Worm (Caenorhabditis elegans) whole organism, L1 larva: ENCODE measurements around the gene F10C1.1.

Source experiments
- C16A3.4 ChIP-seq: fragments of 150-350 bp; optimal IDR thresholded peaks from 2 replicates; lab custom pipeline; 2014; ENCODE audit warnings: missing biosample characterization, missing genetic modification characterization
- fos-1 ChIP-seq: fragments of 150-350 bp; optimal IDR thresholded peaks from 2 replicates; lab custom pipeline; 2014; ENCODE audit warnings: missing biosample characterization, missing genetic modification characterization
- grh-1 ChIP-seq: fragments of 200-800 bp; sonication (Bioruptor generic); IDR thresholded peaks from 2 replicates; pipeline ENCODE4 v1.3.6; 2022; ENCODE audit warnings: missing genetic modification reagents, missing genetic modification characterization, missing compliant biosample characterization
- irx-1 ChIP-seq: sonication (generic microtip); optimal IDR thresholded peaks from 2 replicates; lab custom pipeline; 2016; ENCODE audit warnings: missing genetic modification characterization, missing compliant biosample characterization
- lin-39 ChIP-seq: fragments of 150-350 bp; optimal IDR thresholded peaks from 2 replicates; lab custom pipeline; 2014; ENCODE audit warnings: missing biosample characterization, missing genetic modification reagents, missing genetic modification characterization
- nhr-12 ChIP-seq: sonication (generic microtip); optimal IDR thresholded peaks from 2 replicates; lab custom pipeline; 2017; ENCODE audit warnings: missing biosample characterization, missing genetic modification characterization
- nhr-237 ChIP-seq: fragments of 150-350 bp; optimal IDR thresholded peaks from 2 replicates; lab custom pipeline; 2014; ENCODE audit warnings: missing biosample characterization, missing genetic modification characterization
- nhr-71 ChIP-seq: sonication (generic microtip); optimal IDR thresholded peaks from 2 replicates; lab custom pipeline; 2016; ENCODE audit warnings: mild to moderate bottlenecking, missing genetic modification characterization, moderate library complexity, missing compliant biosample characterization
- pax-3 ChIP-seq: fragments of 200-800 bp; sonication (Bioruptor generic); optimal IDR thresholded peaks from 2 replicates; lab custom pipeline; 2018; ENCODE audit warnings: mild to moderate bottlenecking, missing genetic modification characterization, moderate library complexity, missing compliant biosample characterization
- pqm-1 ChIP-seq: sonication (generic microtip); optimal IDR thresholded peaks from 3 replicates; lab custom pipeline; 2017; ENCODE audit warnings: missing biosample characterization, missing genetic modification characterization
- unc-30 ChIP-seq: sonication (generic microtip); optimal IDR thresholded peaks from 2 replicates; lab custom pipeline; 2017; ENCODE audit warnings: missing biosample characterization, missing genetic modification characterization
- unc-86 ChIP-seq: sonication (generic microtip); optimal IDR thresholded peaks from 2 replicates; lab custom pipeline; 2016; ENCODE audit warnings: missing genetic modification characterization, missing compliant biosample characterization
- zag-1 ChIP-seq: fragments of 150-350 bp; optimal IDR thresholded peaks from 2 replicates; lab custom pipeline; 2014; ENCODE audit warnings: missing biosample characterization, missing genetic modification characterization

- TF ChIP-seq nhr-71 (tag; lab: Kevin White, UChicago) (no peak), zag-1 (tag; lab: Kevin White, UChicago) (no peak), lin-39 (no peak), C16A3.4 (tag; lab: Kevin White, UChicago) (no peak), nhr-12 (tag; lab: Kevin White, UChicago) (no peak), pqm-1 (tag; lab: Kevin White, UChicago) (no peak), grh-1 (GFP tag; lab: Robert Waterston, UW) (no peak), pax-3 (tag; lab: Kevin White, UChicago) (no peak), irx-1 (tag; lab: Kevin White, UChicago) (no peak), unc-30 (no peak), fos-1 (tag; lab: Kevin White, UChicago) (no peak), nhr-237 (tag; lab: Kevin White, UChicago) (no peak), unc-86 (no peak)
Measured at ce11 chrII:5816346-5816745, 42.3 kb downstream of the F10C1.1 start, which contains the start of gene ZK1248.20.
